Fruit fly (Drosophila melanogaster): ENCODE measurements around the gene CG9777.

dm6 chrX:16595411-16595810 lies 36.6 kb downstream of the CG9777 start:
- TF ChIP-seq Pif1A (GFP tag; optimal IDR thresholded peaks at IDR 0.05) = no peak
- no peak for TF ChIP-seq Ets98B (GFP tag; IDR thresholded peaks at IDR 0.05)
- no peak for TF ChIP-seq CG32121 (GFP tag; IDR thresholded peaks at IDR 0.05)
- TF ChIP-seq D1 (tag; optimal IDR thresholded peaks at IDR 0.05) = no peak

All from whole organism, pupa.